Worm (Caenorhabditis elegans) whole organism, L2 larva: Measurements from ENCODE around the gene B0524.5.

Experiments used
- C34F6.9 ChIP-seq: fragments of 150-350 bp; optimal IDR thresholded peaks from 2 replicates; lab custom pipeline; 2014; ENCODE audit warnings: missing biosample characterization, missing genetic modification characterization
- F13H6.1 ChIP-seq: sonication (generic microtip); optimal IDR thresholded peaks from 2 replicates; lab custom pipeline; 2016; ENCODE audit warnings: missing genetic modification characterization, missing compliant biosample characterization
- R02D3.7 ChIP-seq: fragments of 150-350 bp; optimal IDR thresholded peaks from 2 replicates; lab custom pipeline; 2014; ENCODE audit warnings: missing biosample characterization, missing genetic modification characterization
- Y55F3AM.14 ChIP-seq: fragments of 200-800 bp; sonication (Bioruptor generic); optimal IDR thresholded peaks from 2 replicates; lab custom pipeline; 2018; ENCODE audit warnings: mild to moderate bottlenecking, missing genetic modification characterization, missing compliant biosample characterization
- ZK546.5 ChIP-seq: sonication (generic microtip); optimal IDR thresholded peaks from 2 replicates; lab custom pipeline; 2017; ENCODE audit warnings: missing biosample characterization, missing genetic modification characterization
- alr-1 ChIP-seq: fragments of 150-350 bp; optimal IDR thresholded peaks from 2 replicates; lab custom pipeline; 2014; ENCODE audit warnings: missing biosample characterization, missing genetic modification characterization
- aly-2 ChIP-seq: fragments of 150-350 bp; optimal IDR thresholded peaks from 2 replicates; lab custom pipeline; 2014; ENCODE audit warnings: missing biosample characterization, missing genetic modification characterization
- ama-1 ChIP-seq: fragments of 150-350 bp; optimal IDR thresholded peaks from 2 replicates; lab custom pipeline; 2018; ENCODE audit warnings: inconsistent platforms
- blmp-1 ChIP-seq: sonication (generic microtip); optimal IDR thresholded peaks from 2 replicates; lab custom pipeline; 2017; ENCODE audit warnings: missing genetic modification characterization, mild to moderate bottlenecking, missing compliant biosample characterization, antibody characterized with exemption, moderate library complexity; ENCODE audit not compliant: insufficient read depth
- ceh-16 ChIP-seq: fragments of 150-350 bp; optimal IDR thresholded peaks from 2 replicates; lab custom pipeline; 2014; ENCODE audit warnings: missing biosample characterization, missing genetic modification characterization
- ceh-82 ChIP-seq: fragments of 150-350 bp; optimal IDR thresholded peaks from 2 replicates; lab custom pipeline; 2014; ENCODE audit warnings: missing biosample characterization, missing genetic modification characterization
- crh-2 ChIP-seq: sonication (generic microtip); optimal IDR thresholded peaks from 2 replicates; lab custom pipeline; 2017; ENCODE audit warnings: missing biosample characterization, missing genetic modification characterization
- dmd-4 ChIP-seq: sonication (generic microtip); optimal IDR thresholded peaks from 2 replicates; lab custom pipeline; 2017; ENCODE audit warnings: missing biosample characterization, missing genetic modification characterization
- egl-27 ChIP-seq: sonication (generic microtip); optimal IDR thresholded peaks from 3 replicates; lab custom pipeline; 2017; ENCODE audit warnings: missing biosample characterization, missing genetic modification reagents, missing genetic modification characterization
- elt-1 ChIP-seq: fragments of 150-350 bp; optimal IDR thresholded peaks from 2 replicates; lab custom pipeline; 2014; ENCODE audit warnings: missing biosample characterization, missing genetic modification characterization
- elt-3 ChIP-seq: sonication (generic microtip); optimal IDR thresholded peaks from 2 replicates; lab custom pipeline; 2017; ENCODE audit warnings: missing biosample characterization, missing genetic modification characterization
- fos-1 ChIP-seq: fragments of 150-350 bp; optimal IDR thresholded peaks from 2 replicates; lab custom pipeline; 2014; ENCODE audit warnings: missing biosample characterization, missing genetic modification characterization
- gmeb-1 ChIP-seq: fragments of 150-350 bp; optimal IDR thresholded peaks from 2 replicates; lab custom pipeline; 2014; ENCODE audit warnings: missing biosample characterization, missing genetic modification characterization
- lin-11 ChIP-seq: fragments of 150-350 bp; sonication (generic microtip); optimal IDR thresholded peaks from 2 replicates; lab custom pipeline; 2014; ENCODE audit warnings: missing biosample characterization, missing genetic modification characterization, inconsistent platforms, mixed read lengths
- lin-13 ChIP-seq: fragments of 150-350 bp; optimal IDR thresholded peaks from 2 replicates; lab custom pipeline; 2014; ENCODE audit warnings: missing biosample characterization, missing genetic modification reagents, missing genetic modification characterization
- lin-39 ChIP-seq: fragments of 150-350 bp; optimal IDR thresholded peaks from 2 replicates; lab custom pipeline; 2014; ENCODE audit warnings: missing biosample characterization, missing genetic modification reagents, missing genetic modification characterization
- lsy-2 ChIP-seq, 2 experiments: fragments of 150-350 bp in 1 of 2; sonication (generic microtip) in 1 of 2; optimal IDR thresholded peaks; 2 replicates each; lab custom pipeline; 2014 to 2017; ENCODE audit warnings: missing biosample characterization in 2 of 2, missing genetic modification characterization in 2 of 2
- mab-5 ChIP-seq: fragments of 150-350 bp; optimal IDR thresholded peaks from 2 replicates; lab custom pipeline; 2014; ENCODE audit warnings: missing biosample characterization, missing genetic modification characterization
- mbf-1 ChIP-seq: sonication (generic microtip); optimal IDR thresholded peaks from 2 replicates; lab custom pipeline; 2017; ENCODE audit warnings: missing biosample characterization, missing genetic modification characterization
- mdl-1 ChIP-seq, 2 experiments: fragments of 150-350 bp in 1 of 2; sonication (generic microtip) in 1 of 2; optimal IDR thresholded peaks; 2 replicates each; lab custom pipeline; 2017; ENCODE audit warnings: missing biosample characterization in 2 of 2, missing genetic modification characterization in 2 of 2
- nhr-10 ChIP-seq: sonication (generic microtip); optimal IDR thresholded peaks from 2 replicates; lab custom pipeline; 2017; ENCODE audit warnings: missing biosample characterization, missing genetic modification characterization
- nhr-11 ChIP-seq: fragments of 150-350 bp; optimal IDR thresholded peaks from 2 replicates; lab custom pipeline; 2014; ENCODE audit warnings: missing biosample characterization, missing genetic modification characterization
- nhr-12 ChIP-seq: fragments of 150-350 bp; optimal IDR thresholded peaks from 2 replicates; lab custom pipeline; 2014; ENCODE audit warnings: missing biosample characterization, missing genetic modification characterization
- nhr-129 ChIP-seq: fragments of 150-350 bp; optimal IDR thresholded peaks from 2 replicates; lab custom pipeline; 2014; ENCODE audit warnings: missing biosample characterization, missing genetic modification characterization
- nhr-21 ChIP-seq: fragments of 150-350 bp; optimal IDR thresholded peaks from 2 replicates; lab custom pipeline; 2014; ENCODE audit warnings: missing biosample characterization, missing genetic modification characterization
- nhr-23 ChIP-seq: fragments of 150-350 bp; optimal IDR thresholded peaks from 2 replicates; lab custom pipeline; 2014; ENCODE audit warnings: missing biosample characterization, missing genetic modification reagents, missing genetic modification characterization
- nhr-237 ChIP-seq: fragments of 150-350 bp; optimal IDR thresholded peaks from 2 replicates; lab custom pipeline; 2014; ENCODE audit warnings: missing biosample characterization, missing genetic modification characterization
- nhr-6 ChIP-seq: fragments of 150-350 bp; optimal IDR thresholded peaks from 2 replicates; lab custom pipeline; 2014; ENCODE audit warnings: missing biosample characterization, missing genetic modification characterization
- nhr-77 ChIP-seq: fragments of 150-350 bp; optimal IDR thresholded peaks from 2 replicates; lab custom pipeline; 2014; ENCODE audit warnings: missing biosample characterization, missing genetic modification characterization
- peb-1 ChIP-seq: fragments of 150-350 bp; optimal IDR thresholded peaks from 2 replicates; lab custom pipeline; 2014; ENCODE audit warnings: missing biosample characterization, missing genetic modification characterization
- sem-4 ChIP-seq: fragments of 150-350 bp; optimal IDR thresholded peaks from 2 replicates; lab custom pipeline; 2014; ENCODE audit warnings: missing biosample characterization, missing genetic modification reagents, missing genetic modification characterization
- skn-1 ChIP-seq: sonication (generic microtip); optimal IDR thresholded peaks from 2 replicates; lab custom pipeline; 2017; ENCODE audit warnings: missing biosample characterization, missing genetic modification characterization
- sma-3 ChIP-seq: sonication (generic microtip); optimal IDR thresholded peaks from 2 replicates; lab custom pipeline; 2016; ENCODE audit warnings: missing genetic modification reagents, missing genetic modification characterization, missing compliant biosample characterization
- sma-9 ChIP-seq, 2 experiments: fragments of 150-350 bp in 1 of 2; sonication (generic microtip) in 1 of 2; optimal IDR thresholded peaks; 2 replicates each; lab custom pipeline; 2014 to 2016; ENCODE audit warnings: missing genetic modification characterization in 2 of 2, mild to moderate bottlenecking in 1 of 2, missing biosample characterization in 1 of 2, missing compliant biosample characterization in 1 of 2, missing genetic modification reagents in 1 of 2, moderate library complexity in 1 of 2
- snpc-4 ChIP-seq: fragments of 150-350 bp; optimal IDR thresholded peaks from 2 replicates; lab custom pipeline; 2014; ENCODE audit warnings: missing biosample characterization, missing genetic modification characterization
- unc-55 ChIP-seq: fragments of 150-350 bp; sonication (generic microtip); optimal IDR thresholded peaks from 3 replicates; lab custom pipeline; 2014; ENCODE audit warnings: missing biosample characterization, missing genetic modification reagents, missing genetic modification characterization
- zag-1 ChIP-seq: fragments of 150-350 bp; optimal IDR thresholded peaks from 2 replicates; lab custom pipeline; 2014; ENCODE audit warnings: missing biosample characterization, missing genetic modification characterization
- ztf-1 ChIP-seq: fragments of 200-800 bp; sonication (Bioruptor generic); conservative IDR thresholded peaks from 2 replicates; pipeline ENCODE4 v1.3.6; 2022; ENCODE audit warnings: missing genetic modification characterization, missing compliant biosample characterization
- ztf-11 ChIP-seq: sonication (generic microtip); optimal IDR thresholded peaks from 2 replicates; lab custom pipeline; 2017; ENCODE audit warnings: missing biosample characterization, missing genetic modification characterization
- ztf-4 ChIP-seq: fragments of 150-350 bp; optimal IDR thresholded peaks from 2 replicates; lab custom pipeline; 2014; ENCODE audit warnings: missing biosample characterization, missing genetic modification characterization

Gene B0524.5

ce11 chrIII:1926456-1926855, 32.8 kb upstream of the B0524.5 start (continued):
- TF ChIP-seq mdl-1 (tag; optimal IDR thresholded peaks at IDR 0.05; lab: Kevin White, UChicago) (peak; percentile 61 to 86), ztf-11 (no peak), nhr-237 (tag; lab: Kevin White, UChicago) (no peak), nhr-129 (tag; lab: Kevin White, UChicago) (peak; percentile 73), R02D3.7 (tag; lab: Kevin White, UChicago) (no peak), egl-27 (tag; lab: Kevin White, UChicago) (peak; percentile 99), F13H6.1 (peak; percentile 99), mbf-1 (no peak), sma-3 (GFP tag; lab: Kevin White, UChicago) (peak; percentile 94), sem-4 (tag; lab: Kevin White, UChicago) (peak; percentile 92), dmd-4 (tag; lab: Kevin White, UChicago) (no peak), ztf-4 (peak; percentile 81), snpc-4 (peak; percentile 38), lin-11 (tag; lab: Kevin White, UChicago) (peak; percentile 75), fos-1 (tag; lab: Kevin White, UChicago) (peak; percentile 62), sma-9 (GFP tag; optimal IDR thresholded peaks at IDR 0.05; lab: Kevin White, UChicago) (peak; percentile 100), sma-9 (tag; optimal IDR thresholded peaks at IDR 0.05; lab: Kevin White, UChicago) (peak; percentile 91), nhr-12 (tag; lab: Kevin White, UChicago) (no peak), lsy-2 (tag; optimal IDR thresholded peaks at IDR 0.05; lab: Kevin White, UChicago) (peak; percentile 52 to 86), gmeb-1 (tag; lab: Kevin White, UChicago) (peak; percentile 84), ceh-82 (tag; lab: Kevin White, UChicago) (peak; percentile 47), nhr-10 (tag; lab: Kevin White, UChicago) (peak; percentile 25), alr-1 (tag; lab: Kevin White, UChicago) (no peak), ama-1 (lab: Kevin White, UChicago) (peak; percentile 49), lin-13 (GFP tag; lab: Kevin White, UChicago) (peak; percentile 92)

DNA sequence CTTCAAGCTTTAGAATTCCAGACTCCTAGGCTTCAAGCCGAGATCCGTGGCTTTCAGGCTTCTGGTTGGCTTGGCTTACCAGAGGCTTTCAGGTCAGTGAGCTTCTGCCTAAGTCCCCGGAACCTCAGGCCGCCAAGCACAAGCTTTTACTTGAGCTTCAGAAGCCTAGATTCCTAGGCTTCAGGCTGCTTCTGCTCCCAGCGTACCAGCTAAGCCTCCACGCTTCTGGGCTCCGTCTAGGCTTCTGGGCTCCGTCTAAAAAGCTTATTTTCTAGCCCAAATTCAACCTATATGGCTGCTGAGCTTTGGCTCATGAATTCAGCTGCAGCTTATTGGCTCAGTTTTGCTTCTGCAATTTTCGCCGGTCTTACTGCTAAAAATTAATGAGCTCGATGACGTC, 32.1 kb upstream of the B0524.5 start:
- TF ChIP-seq lin-11 (tag; lab: Kevin White, UChicago) (no peak), sma-9 (GFP tag; optimal IDR thresholded peaks at IDR 0.05; lab: Kevin White, UChicago) (peak; percentile 46), sma-9 (tag; optimal IDR thresholded peaks at IDR 0.05; lab: Kevin White, UChicago) (no peak)
- TF ChIP-seq, all 48 proteins: peak for 1

DNA sequence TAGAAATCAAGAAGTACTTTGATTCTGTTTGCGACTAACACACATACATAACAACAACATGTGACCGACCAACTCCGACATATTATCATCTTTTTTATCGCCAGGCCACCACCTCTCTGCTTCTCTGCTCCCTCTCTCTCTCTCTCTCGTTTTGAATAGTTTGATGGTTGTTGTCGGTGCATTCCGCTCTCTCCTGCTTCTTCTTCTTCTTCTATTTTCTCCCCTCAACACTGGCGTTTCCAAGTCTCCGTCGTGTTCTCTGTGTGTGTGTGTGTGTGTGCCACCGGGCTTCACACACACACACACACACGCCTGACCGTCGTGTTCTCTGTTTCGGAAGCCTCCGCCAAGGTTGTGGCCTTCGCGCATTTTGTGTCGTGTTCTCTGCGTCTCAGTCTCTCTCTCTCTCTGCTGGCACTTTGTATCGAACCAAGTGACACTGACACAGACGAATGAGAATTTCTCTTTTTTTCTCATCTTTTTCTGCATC, 31.4 kb upstream of the B0524.5 start:
- TF ChIP-seq skn-1 (tag; lab: Kevin White, UChicago) (peak; percentile 92), nhr-10 (tag; lab: Kevin White, UChicago) (peak; percentile 54), gmeb-1 (tag; lab: Kevin White, UChicago) (peak; percentile 86), lsy-2 (tag; optimal IDR thresholded peaks at IDR 0.05; lab: Kevin White, UChicago) (peak; percentile 80 to 95), ceh-16 (tag; lab: Kevin White, UChicago) (peak; percentile 87), lin-39 (no peak), nhr-21 (tag; lab: Kevin White, UChicago) (peak; percentile 99), ztf-11 (peak; percentile 41), alr-1 (tag; lab: Kevin White, UChicago) (peak; percentile 19), mab-5 (peak; percentile 96), nhr-129 (tag; lab: Kevin White, UChicago) (peak; percentile 95), elt-3 (tag; lab: Kevin White, UChicago) (no peak), C34F6.9 (tag; lab: Kevin White, UChicago) (peak; percentile 95), nhr-11 (peak; percentile 36), mbf-1 (no peak), snpc-4 (peak; percentile 77), blmp-1 (tag; lab: Kevin White, UChicago) (peak; percentile 98), elt-1 (tag; lab: Kevin White, UChicago) (peak; percentile 74), mdl-1 (tag; optimal IDR thresholded peaks at IDR 0.05; lab: Kevin White, UChicago) (peak; percentile 97 to 98), ZK546.5 (tag; lab: Kevin White, UChicago) (peak; percentile 53), nhr-23 (tag; lab: Kevin White, UChicago) (no peak), nhr-237 (tag; lab: Kevin White, UChicago) (peak; percentile 83), Y55F3AM.14 (GFP tag; lab: Kevin White, UChicago) (peak; percentile 100), fos-1 (tag; lab: Kevin White, UChicago) (peak; percentile 97), unc-55 (peak; percentile 86), peb-1 (tag; lab: Kevin White, UChicago) (peak; percentile 97), ama-1 (lab: Kevin White, UChicago) (no peak), crh-2 (tag; lab: Kevin White, UChicago) (peak; percentile 97), zag-1 (peak; percentile 95), nhr-77 (tag; lab: Kevin White, UChicago) (peak; percentile 86), sem-4 (tag; lab: Kevin White, UChicago) (peak; percentile 97), lin-13 (GFP tag; lab: Kevin White, UChicago) (peak; percentile 93), ztf-4 (peak; percentile 94), sma-3 (GFP tag; lab: Kevin White, UChicago) (peak; percentile 99), nhr-12 (tag; lab: Kevin White, UChicago) (no peak), ceh-82 (tag; lab: Kevin White, UChicago) (peak; percentile 84), lin-11 (tag; lab: Kevin White, UChicago) (peak; percentile 85), aly-2 (tag; lab: Kevin White, UChicago) (no peak), nhr-6 (tag; lab: Kevin White, UChicago) (peak; percentile 94), dmd-4 (tag; lab: Kevin White, UChicago) (peak; percentile 34), F13H6.1 (peak; percentile 100), ztf-1 (GFP tag; lab: Robert Waterston, UW) (no peak), egl-27 (tag; lab: Kevin White, UChicago) (peak; percentile 100)
